Worm (Caenorhabditis elegans): Measurements from ENCODE around the gene btb-17.

DNA sequence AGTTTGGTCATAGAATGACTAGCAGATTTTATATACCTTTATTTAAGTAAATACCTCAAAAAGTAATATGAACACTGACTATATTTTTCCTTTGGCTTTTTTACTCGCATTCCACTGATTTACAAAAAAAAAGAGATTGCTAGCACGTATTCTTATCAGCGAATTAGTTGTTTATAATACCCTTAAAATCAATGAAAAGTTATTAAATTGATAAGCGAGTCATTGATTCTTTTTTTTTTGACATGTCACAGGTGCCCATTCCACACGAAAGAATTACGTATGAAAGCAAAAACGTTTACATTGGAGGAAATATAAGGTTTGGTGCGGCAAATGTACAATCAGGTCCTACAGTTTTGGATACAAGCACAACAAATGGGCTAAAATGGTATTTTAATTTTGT, at the start of gene btb-17:
- TF ChIP-seq unc-62 (GFP tag; optimal IDR thresholded peaks at IDR 0.05) (no peak), nhr-77 (tag; optimal IDR thresholded peaks at IDR 0.05) (no peak), lsy-2 (tag; optimal IDR thresholded peaks at IDR 0.05) (no peak), ceh-82 (tag; optimal IDR thresholded peaks at IDR 0.05) (no peak), sma-9 (GFP tag; optimal IDR thresholded peaks at IDR 0.05) (no peak), sma-9 (tag; optimal IDR thresholded peaks at IDR 0.05) (no peak), snpc-4 (tag; optimal IDR thresholded peaks at IDR 0.05) (no peak), elt-3 (tag; optimal IDR thresholded peaks at IDR 0.05) (no peak), elt-1 (tag; optimal IDR thresholded peaks at IDR 0.05) (no peak), nhr-6 (tag; optimal IDR thresholded peaks at IDR 0.05) (no peak), nhr-129 (tag; optimal IDR thresholded peaks at IDR 0.05) (no peak), ztf-4 (tag; optimal IDR thresholded peaks at IDR 0.05) (no peak), dmd-4 (tag; optimal IDR thresholded peaks at IDR 0.05) (no peak), lin-13 (GFP tag; optimal IDR thresholded peaks at IDR 0.05) (no peak)
